Worm (Caenorhabditis elegans) whole organism, late embryonic: ENCODE measurements around the gene F45D11.11.

Experiments
- F13H6.1 ChIP-seq: sonication (generic microtip); optimal IDR thresholded peaks from 2 replicates; lab custom pipeline; 2016; ENCODE audit warnings: missing genetic modification characterization, missing compliant biosample characterization
- Y22D7AL.16 ChIP-seq: sonication (generic microtip); optimal IDR thresholded peaks from 2 replicates; lab custom pipeline; 2016; ENCODE audit warnings: missing genetic modification characterization, missing compliant biosample characterization
- ama-1 ChIP-seq: fragments of 150-350 bp; optimal IDR thresholded peaks from 2 replicates; lab custom pipeline; 2014
- ceh-2 ChIP-seq: sonication (generic microtip); optimal IDR thresholded peaks from 2 replicates; lab custom pipeline; 2016; ENCODE audit warnings: missing genotype, missing genetic modification characterization, missing compliant biosample characterization
- elt-2 ChIP-seq: sonication (generic microtip); optimal IDR thresholded peaks from 2 replicates; lab custom pipeline; 2016; ENCODE audit warnings: missing genetic modification reagents, missing genetic modification characterization, missing compliant biosample characterization
- elt-4 ChIP-seq: sonication (generic microtip); optimal IDR thresholded peaks from 2 replicates; lab custom pipeline; 2016; ENCODE audit warnings: missing genetic modification characterization, missing compliant biosample characterization
- pag-3 ChIP-seq: sonication (generic microtip); optimal IDR thresholded peaks from 2 replicates; lab custom pipeline; 2016; ENCODE audit warnings: missing compliant biosample characterization, missing genetic modification characterization, borderline replicate concordance
- pha-4 ChIP-seq: fragments of 150-350 bp; optimal IDR thresholded peaks from 2 replicates; lab custom pipeline; 2018; ENCODE audit warnings: missing biosample characterization, missing genetic modification reagents, missing genetic modification characterization
- unc-55 ChIP-seq: sonication (generic microtip); optimal IDR thresholded peaks from 2 replicates; lab custom pipeline; 2017; ENCODE audit warnings: missing biosample characterization, missing genetic modification reagents, missing genetic modification characterization
- unc-86 ChIP-seq: sonication (generic microtip); optimal IDR thresholded peaks from 2 replicates; lab custom pipeline; 2016; ENCODE audit warnings: missing genetic modification characterization, missing compliant biosample characterization

DNA sequence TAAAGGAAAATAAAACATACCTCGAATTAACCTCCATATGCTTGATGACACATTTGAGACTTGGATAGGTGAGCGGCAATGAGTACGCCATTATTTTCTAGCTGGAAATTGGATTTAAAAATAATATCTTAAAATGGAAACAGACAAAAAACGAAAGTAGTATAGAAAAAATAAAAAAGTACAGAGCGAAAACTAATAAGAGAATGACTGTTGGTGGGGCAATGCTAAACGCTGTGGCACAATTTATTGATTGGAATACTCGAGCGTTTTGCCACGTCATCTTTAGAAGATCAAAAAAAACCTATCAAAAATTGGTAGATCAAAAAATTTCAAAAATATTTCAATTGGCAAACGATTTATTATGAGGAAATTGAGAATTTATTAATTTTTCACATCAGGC, 47.9 kb downstream of the F45D11.11 start, which contains the start of gene fbxc-32:
- TF ChIP-seq F13H6.1 (tag; lab: Kevin White, UChicago) (no peak), unc-86 (no peak), elt-4 (tag; lab: Kevin White, UChicago) (no peak), pha-4 (tag; lab: Kevin White, UChicago) (no peak), pag-3 (tag; lab: Kevin White, UChicago) (no peak), unc-55 (GFP tag; lab: Kevin White, UChicago) (no peak), Y22D7AL.16 (tag; lab: Kevin White, UChicago) (no peak), ama-1 (lab: Kevin White, UChicago) (no peak), elt-2 (tag; lab: Kevin White, UChicago) (no peak), ceh-2 (tag; lab: Kevin White, UChicago) (no peak)
